Worm (Caenorhabditis elegans): ENCODE data around the gene usp-46.

- TF ChIP-seq mab-5 (tag; optimal IDR thresholded peaks at IDR 0.05) (no peak), sem-2 (GFP tag; optimal IDR thresholded peaks at IDR 0.05) (no peak), nhr-76 (tag; optimal IDR thresholded peaks at IDR 0.05) (no peak), lin-13 (tag; optimal IDR thresholded peaks at IDR 0.05) (no peak), unc-39 (tag; optimal IDR thresholded peaks at IDR 0.05) (no peak), mep-1 (tag; optimal IDR thresholded peaks at IDR 0.05) (no peak)
Measured at ce11 chrIII:9770590-9770989, 5.8 kb upstream of the usp-46 start.
